Worm (Caenorhabditis elegans): Measurements from ENCODE around the gene znf-598.

znf-598 gene

DNA sequence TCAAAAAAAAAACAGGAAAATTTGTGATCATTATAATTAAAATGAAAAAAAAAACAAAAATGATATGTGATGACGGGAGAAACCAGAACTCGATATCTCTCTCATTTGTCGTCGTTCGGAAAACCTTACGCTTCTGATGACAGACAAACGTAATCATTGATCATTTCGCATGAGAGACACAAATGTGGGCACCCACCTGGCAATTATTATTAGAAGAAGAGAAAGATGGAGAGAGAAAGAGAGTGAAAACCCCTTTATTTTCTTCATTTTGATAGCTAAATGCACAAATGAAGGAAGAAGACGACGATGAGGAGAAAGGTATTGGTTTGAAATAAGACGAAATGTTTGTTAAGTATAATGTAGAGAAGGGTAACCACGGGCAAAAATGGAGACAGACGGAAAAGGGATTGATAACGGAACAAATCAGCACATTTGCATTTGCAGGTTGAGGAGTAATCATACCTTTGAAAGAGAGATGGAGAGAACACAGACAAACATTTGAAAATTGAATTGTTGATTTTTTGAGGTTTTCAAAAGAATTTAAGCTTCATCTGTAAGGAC, 5.6 kb downstream of the znf-598 start (continued):
- TF ChIP-seq egl-43 (GFP tag; IDR thresholded peaks at IDR 0.05) = no peak
- TF ChIP-seq Y5F2A.4 (GFP tag; optimal IDR thresholded peaks at IDR 0.05) = no peak
- TF ChIP-seq mdt-29 (GFP tag; IDR thresholded peaks at IDR 0.05) = no peak
- no peak for TF ChIP-seq F37D6.2 (tag; optimal IDR thresholded peaks at IDR 0.05)
- no peak for TF ChIP-seq F44E2.7 (GFP tag; IDR thresholded peaks at IDR 0.05)
- no peak for TF ChIP-seq ceh-20 (GFP tag; IDR thresholded peaks at IDR 0.05)
- no peak for TF ChIP-seq lin-1 (GFP tag; IDR thresholded peaks at IDR 0.05)
- TF ChIP-seq ama-1 (optimal IDR thresholded peaks at IDR 0.05) = no peak
- TF ChIP-seq rbr-2 (tag; optimal IDR thresholded peaks at IDR 0.05) = no peak
- no peak for TF ChIP-seq dpl-1 (GFP tag; optimal IDR thresholded peaks at IDR 0.05)
- peak; percentile 52 for TF ChIP-seq T20F7.1 (GFP tag; optimal IDR thresholded peaks at IDR 0.05)
- TF ChIP-seq unc-62 (GFP tag; optimal IDR thresholded peaks at IDR 0.05 in 1 of 2) = peak in 1 of 2 experiments; percentile 95
- TF ChIP-seq unc-62 (tag; optimal IDR thresholded peaks at IDR 0.05) = no peak
- no peak for TF ChIP-seq vab-7 (GFP tag; IDR thresholded peaks at IDR 0.05)
- no peak for TF ChIP-seq zag-1 (tag; optimal IDR thresholded peaks at IDR 0.05)
- no peak for TF ChIP-seq ztf-7 (tag; optimal IDR thresholded peaks at IDR 0.05)
- no peak for TF ChIP-seq nhr-111 (GFP tag; optimal IDR thresholded peaks at IDR 0.05)
- no peak for TF ChIP-seq daf-16 (GFP tag; optimal IDR thresholded peaks at IDR 0.05)
- TF ChIP-seq daf-16 (tag; optimal IDR thresholded peaks at IDR 0.05) = peak; percentile 69
- no peak for TF ChIP-seq D1046.2 (GFP tag; IDR thresholded peaks at IDR 0.05)
- TF ChIP-seq aha-1 (tag) = peak; percentile 93
- peak; percentile 11 for TF ChIP-seq hlh-30 (tag; optimal IDR thresholded peaks at IDR 0.05; ENCODE audit: insufficient read depth)
- no peak for TF ChIP-seq daf-19 (GFP tag; conservative IDR thresholded peaks at IDR 0.05)
- TF ChIP-seq tra-1 (GFP tag; IDR thresholded peaks at IDR 0.05) = no peak
- TF ChIP-seq mdl-1 (tag; optimal IDR thresholded peaks at IDR 0.05) = peak in 1 of 2 experiments; percentile 14
- no peak for TF ChIP-seq nhr-76 (tag; optimal IDR thresholded peaks at IDR 0.05)
- TF ChIP-seq zfp-3 (GFP tag; conservative IDR thresholded peaks at IDR 0.05) = no peak
- TF ChIP-seq saeg-2 (GFP tag; IDR thresholded peaks at IDR 0.05) = no peak
- TF ChIP-seq skn-1 (tag; optimal IDR thresholded peaks at IDR 0.05) = no peak
- no peak for TF ChIP-seq zip-2 (tag; optimal IDR thresholded peaks at IDR 0.05)
- no peak for TF ChIP-seq fos-1 (tag; optimal IDR thresholded peaks at IDR 0.05)
- TF ChIP-seq hmg-1.1 (GFP tag; IDR thresholded peaks at IDR 0.05) = no peak
- TF ChIP-seq lin-29 (GFP tag; IDR thresholded peaks at IDR 0.05) = no peak
- no peak for TF ChIP-seq ceh-44 (GFP tag; IDR thresholded peaks at IDR 0.05)
- no peak for TF ChIP-seq ces-1 (GFP tag; optimal IDR thresholded peaks at IDR 0.05)
- TF ChIP-seq ceh-28 (tag; optimal IDR thresholded peaks at IDR 0.05) = no peak
- no peak for TF ChIP-seq nhr-6 (tag; optimal IDR thresholded peaks at IDR 0.05)
- TF ChIP-seq mxl-2 (GFP tag; conservative IDR thresholded peaks at IDR 0.05) = no peak
- no peak for TF ChIP-seq mes-2 (tag; optimal IDR thresholded peaks at IDR 0.05; ENCODE audit: poor library complexity, severe bottlenecking)
- TF ChIP-seq arid-1 (GFP tag; conservative IDR thresholded peaks at IDR 0.05) = no peak
- TF ChIP-seq dve-1 (tag; optimal IDR thresholded peaks at IDR 0.05; ENCODE audit: insufficient read depth) = peak; percentile 37
- no peak for TF ChIP-seq pha-4 (GFP tag; IDR thresholded peaks at IDR 0.05)
- no peak for TF ChIP-seq pha-4 (tag; optimal IDR thresholded peaks at IDR 0.05)
- TF ChIP-seq attf-4 (tag; optimal IDR thresholded peaks at IDR 0.05) = no peak
- no peak for TF ChIP-seq T26A8.4 (GFP tag; IDR thresholded peaks at IDR 0.05)
- TF ChIP-seq R02D3.7 (tag; optimal IDR thresholded peaks at IDR 0.05) = no peak
- TF ChIP-seq set-16 (GFP tag; IDR thresholded peaks at IDR 0.05) = no peak
- TF ChIP-seq madf-5 (GFP tag; IDR thresholded peaks at IDR 0.05) = no peak
- no peak for TF ChIP-seq fkh-10 (GFP tag; optimal IDR thresholded peaks at IDR 0.05)
- no peak for TF ChIP-seq dmd-9 (GFP tag; IDR thresholded peaks at IDR 0.05)
- TF ChIP-seq sdz-12 (GFP tag; optimal IDR thresholded peaks at IDR 0.05) = no peak
- TF ChIP-seq nhr-102 (tag; optimal IDR thresholded peaks at IDR 0.05) = no peak
- TF ChIP-seq daf-8 (GFP tag; IDR thresholded peaks at IDR 0.05) = no peak

Data from whole organism, L4 larva.